Fruit fly (Drosophila melanogaster) Kc167 (cell line): ENCODE measurements around the gene solo.

ENCODE experiments used
- Myc ChIP-seq: fragments of >200 bp; optimal IDR thresholded peaks from 2 replicates; lab custom pipeline; 2017; ENCODE audit warnings: missing external identifiers
- Sin3A ChIP-seq: fragments of >200 bp; optimal IDR thresholded peaks from 2 replicates; lab custom pipeline; 2018; ENCODE audit warnings: missing external identifiers
- h ChIP-seq: fragments of >200 bp; optimal IDR thresholded peaks from 3 replicates; lab custom pipeline; 2018; ENCODE audit warnings: missing external identifiers
- insv ChIP-seq: fragments of >200 bp; optimal IDR thresholded peaks from 3 replicates; lab custom pipeline; 2018; ENCODE audit warnings: missing external identifiers
- psq ChIP-seq: fragments of >200 bp; optimal IDR thresholded peaks from 2 replicates; lab custom pipeline; 2017; ENCODE audit warnings: missing external identifiers
- ttk ChIP-seq: sonication (Bioruptor generic); optimal IDR thresholded peaks from 2 replicates; lab custom pipeline; 2017; ENCODE audit warnings: missing external identifiers

solo gene

dm6 chr2L:15055105-15055504 lies 6.4 kb upstream of the solo start:
- TF ChIP-seq h: no peak
- TF ChIP-seq psq (lab: Kevin White, UChicago): no peak
- no peak for TF ChIP-seq Myc
- no peak for TF ChIP-seq ttk (lab: Kevin White, UChicago)

- TF ChIP-seq ttk (lab: Kevin White, UChicago) (no peak), psq (lab: Kevin White, UChicago) (no peak), Myc (no peak), Sin3A (lab: Kevin White, UChicago) (no peak), h (no peak), insv (lab: Kevin White, UChicago) (no peak)
Observed at dm6 chr2L:15056359-15057220, 4.9 kb upstream of the solo start.

- TF ChIP-seq insv (lab: Kevin White, UChicago): no peak
- no peak for TF ChIP-seq psq (lab: Kevin White, UChicago)
- TF ChIP-seq h: no peak
- no peak for TF ChIP-seq Sin3A (lab: Kevin White, UChicago)
- no peak for TF ChIP-seq Myc
- no peak for TF ChIP-seq ttk (lab: Kevin White, UChicago)
Observed at dm6 chr2L:15057225-15058117, 4.0 kb upstream of the solo start, which contains the start of gene ck. Gene ck, minus strand, starts transcription at chr2L:15057862.

- TF ChIP-seq ttk (lab: Kevin White, UChicago): no peak
- TF ChIP-seq psq (lab: Kevin White, UChicago): no peak
- no peak for TF ChIP-seq h
Observed at dm6 chr2L:15058118-15058402, 3.4 kb upstream of the solo start, which contains the start of gene CG33679. Gene CG33679, plus strand, starts transcription at chr2L:15058303.

- TF ChIP-seq psq (lab: Kevin White, UChicago) (no peak), Myc (no peak), ttk (lab: Kevin White, UChicago) (no peak), insv (lab: Kevin White, UChicago) (no peak), Sin3A (lab: Kevin White, UChicago) (no peak), h (no peak)
Observed at dm6 chr2L:15059000-15059399, 2.5 kb upstream of the solo start.

dm6 chr2L:15060580-15061005 lies 863 bp upstream of the solo start, which contains the start of gene TfIIS:
Gene TfIIS, minus strand, starts transcription at chr2L:15060757.
- TF ChIP-seq Myc: no peak
- TF ChIP-seq psq (lab: Kevin White, UChicago): no peak
- TF ChIP-seq insv (lab: Kevin White, UChicago): no peak
- TF ChIP-seq h: no peak
- TF ChIP-seq Sin3A (lab: Kevin White, UChicago): no peak
- no peak for TF ChIP-seq ttk (lab: Kevin White, UChicago)

dm6 chr2L:15062095-15062494 lies 639 bp downstream of the solo start:
- TF ChIP-seq insv (lab: Kevin White, UChicago) (no peak), ttk (lab: Kevin White, UChicago) (no peak), Sin3A (lab: Kevin White, UChicago) (no peak), Myc (no peak), h (no peak)

dm6 chr2L:15065663-15066062 lies 4.2 kb downstream of the solo start:
- TF ChIP-seq Sin3A (lab: Kevin White, UChicago): no peak
- no peak for TF ChIP-seq insv (lab: Kevin White, UChicago)
- no peak for TF ChIP-seq ttk (lab: Kevin White, UChicago)
- TF ChIP-seq psq (lab: Kevin White, UChicago): no peak
- TF ChIP-seq Myc: no peak
- no peak for TF ChIP-seq h

- TF ChIP-seq ttk (lab: Kevin White, UChicago): no peak
- no peak for TF ChIP-seq Sin3A (lab: Kevin White, UChicago)
- no peak for TF ChIP-seq h
Observed at dm6 chr2L:15066141-15066540, 4.7 kb downstream of the solo start.

- TF ChIP-seq insv (lab: Kevin White, UChicago) (no peak), ttk (lab: Kevin White, UChicago) (no peak), psq (lab: Kevin White, UChicago) (no peak), Myc (no peak), h (no peak), Sin3A (lab: Kevin White, UChicago) (no peak)
Observed at dm6 chr2L:15067832-15068231, 6.4 kb downstream of the solo start.

- TF ChIP-seq ttk (lab: Kevin White, UChicago): no peak
- no peak for TF ChIP-seq Myc
- no peak for TF ChIP-seq insv (lab: Kevin White, UChicago)
- no peak for TF ChIP-seq psq (lab: Kevin White, UChicago)
- no peak for TF ChIP-seq h
Observed at dm6 chr2L:15070216-15070615, 8.8 kb downstream of the solo start, which contains the start of gene vig. Gene vig, minus strand, starts transcription at chr2L:15070316.

dm6 chr2L:15074465-15074864 lies 13.0 kb downstream of the solo start, which contains the start of gene wwk:
Gene wwk, plus strand, starts transcription at chr2L:15074776.
- TF ChIP-seq Myc (no peak), h (no peak), Sin3A (lab: Kevin White, UChicago) (no peak), ttk (lab: Kevin White, UChicago) (no peak), psq (lab: Kevin White, UChicago) (no peak), insv (lab: Kevin White, UChicago) (no peak)
